Fruit fly (Drosophila melanogaster) whole organism, wandering third instar larva: Measurements from ENCODE around the gene Or22b.
A peak's percentile ranks its signal among the peaks of the same experiment; 100 is the strongest.

Experiments
- Abd-B ChIP-seq: fragments of >200 bp; optimal IDR thresholded peaks from 2 replicates; lab custom pipeline; 2017; ENCODE audit warnings: missing biosample characterization, missing genetic modification characterization
- CG32264 ChIP-seq: fragments of 200-800 bp; sonication (Bioruptor generic); optimal IDR thresholded peaks from 2 replicates; lab custom pipeline; 2016; ENCODE audit warnings: missing biosample characterization, missing genetic modification characterization
- CG9705 ChIP-seq: fragments of 200-800 bp; sonication (Bioruptor generic); optimal IDR thresholded peaks from 2 replicates; lab custom pipeline; 2018; ENCODE audit warnings: missing biosample characterization, mild to moderate bottlenecking, missing genetic modification characterization
- CrebA ChIP-seq: fragments of 200-800 bp; sonication (Bioruptor generic); optimal IDR thresholded peaks from 2 replicates; lab custom pipeline; 2016; ENCODE audit warnings: missing biosample characterization, mild to moderate bottlenecking, missing genetic modification characterization, borderline replicate concordance
- Dfd ChIP-seq: fragments of >200 bp; optimal IDR thresholded peaks from 2 replicates; lab custom pipeline; 2017; ENCODE audit warnings: missing biosample characterization, missing genetic modification characterization
- Dif ChIP-seq: fragments of 200-275, 200-300 bp; sonication (Bioruptor generic); optimal IDR thresholded peaks from 2 replicates; lab custom pipeline; 2018; ENCODE audit warnings: missing biosample characterization, missing genetic modification characterization; ENCODE audit not compliant: partially characterized antibody
- GATAd ChIP-seq: sonication (Bioruptor generic); optimal IDR thresholded peaks from 2 replicates; lab custom pipeline; 2016; ENCODE audit warnings: missing biosample characterization, missing genetic modification characterization
- HLH106 ChIP-seq: fragments of 200-800 bp; optimal IDR thresholded peaks from 3 replicates; lab custom pipeline; 2019; ENCODE audit warnings: missing biosample characterization, mild to moderate bottlenecking, missing genetic modification characterization, moderate library complexity
- Hnf4 ChIP-seq: fragments of 200-800 bp; sonication (Bioruptor generic); optimal IDR thresholded peaks from 2 replicates; lab custom pipeline; 2016; ENCODE audit warnings: missing biosample characterization, mild to moderate bottlenecking, missing genetic modification characterization
- Hr83 ChIP-seq: fragments of 200-300 bp; sonication (Bioruptor generic); optimal IDR thresholded peaks from 2 replicates; lab custom pipeline; 2016; ENCODE audit warnings: missing biosample characterization, mild to moderate bottlenecking, missing genetic modification characterization, moderate library complexity; ENCODE audit not compliant: poor library complexity, severe bottlenecking
- Jra ChIP-seq: sonication (Bioruptor generic); optimal IDR thresholded peaks from 2 replicates; lab custom pipeline; 2016; ENCODE audit warnings: missing biosample characterization, missing genetic modification characterization
- Myc ChIP-seq: fragments of >200 bp; optimal IDR thresholded peaks from 2 replicates; lab custom pipeline; 2017
- OdsH ChIP-seq: fragments of 200-800 bp; sonication (Bioruptor generic); optimal IDR thresholded peaks from 2 replicates; lab custom pipeline; 2016; ENCODE audit warnings: missing biosample characterization, mild to moderate bottlenecking, missing genetic modification characterization
- Rel ChIP-seq, 2 experiments: fragments of 200-800 bp; sonication (Bioruptor generic) in 1 of 2; optimal IDR thresholded peaks; 2 replicates in 1 of 2; 3 replicates in 1 of 2; lab custom pipeline; 2016 to 2019; ENCODE audit warnings: mild to moderate bottlenecking in 2 of 2, missing biosample characterization in 2 of 2, missing genetic modification characterization in 2 of 2, moderate library complexity in 1 of 2
- Sp1 ChIP-seq: fragments of 200-800 bp; sonication (Bioruptor generic); optimal IDR thresholded peaks from 3 replicates; lab custom pipeline; 2019; ENCODE audit warnings: missing biosample characterization, mild to moderate bottlenecking, missing genetic modification characterization, moderate library complexity
- br ChIP-seq: fragments of 200-800 bp; sonication (Bioruptor generic); optimal IDR thresholded peaks from 2 replicates; lab custom pipeline; 2016; ENCODE audit warnings: missing biosample characterization, missing genetic modification characterization
- brk ChIP-seq: fragments of 200-800 bp; sonication (Bioruptor generic); optimal IDR thresholded peaks from 2 replicates; lab custom pipeline; 2016; ENCODE audit warnings: missing biosample characterization, mild to moderate bottlenecking, missing genetic modification characterization
- dl ChIP-seq, 2 experiments: fragments of 175-275, 200-275 bp in 1 of 2; fragments of 200-275 bp in 1 of 2; sonication (Bioruptor generic); optimal IDR thresholded peaks; lab custom pipeline; 2018; ENCODE audit warnings: mild to moderate bottlenecking in 2 of 2, missing biosample characterization in 2 of 2, missing genetic modification characterization in 2 of 2, moderate library complexity in 2 of 2; ENCODE audit not compliant: partially characterized antibody in 2 of 2, insufficient read depth in 1 of 2
- dmrt93B ChIP-seq: fragments of 200-800 bp; sonication (Bioruptor generic); optimal IDR thresholded peaks from 2 replicates; lab custom pipeline; 2018; ENCODE audit warnings: missing biosample characterization, mild to moderate bottlenecking, missing genetic modification characterization
- dsf ChIP-seq: sonication (Bioruptor generic); optimal IDR thresholded peaks from 2 replicates; lab custom pipeline; 2016; ENCODE audit warnings: missing biosample characterization, missing genetic modification characterization, borderline replicate concordance
- ey ChIP-seq: fragments of 200-800 bp; sonication (Bioruptor generic); optimal IDR thresholded peaks from 2 replicates; lab custom pipeline; 2016; ENCODE audit warnings: missing biosample characterization, missing genetic modification characterization
- foxo ChIP-seq, 2 experiments: fragments of 200-800 bp; sonication (Bioruptor generic); optimal IDR thresholded peaks; 2 replicates in 1 of 2; 3 replicates in 1 of 2; lab custom pipeline; 2016 to 2017; ENCODE audit warnings: missing biosample characterization in 2 of 2, missing genetic modification characterization in 2 of 2
- fru ChIP-seq: fragments of 200-800 bp; sonication (Bioruptor generic); optimal IDR thresholded peaks from 3 replicates; lab custom pipeline; 2016; ENCODE audit warnings: missing biosample characterization, mild to moderate bottlenecking, missing genetic modification characterization
- h ChIP-seq: fragments of 200-800 bp; sonication (Bioruptor generic); optimal IDR thresholded peaks from 3 replicates; lab custom pipeline; 2016; ENCODE audit warnings: missing biosample characterization, mild to moderate bottlenecking, missing genetic modification characterization
- jim ChIP-seq: fragments of 175-275, 200-325 bp; sonication (Bioruptor generic); optimal IDR thresholded peaks from 2 replicates; lab custom pipeline; 2016; ENCODE audit warnings: missing biosample characterization, mild to moderate bottlenecking, missing genetic modification characterization
- pan ChIP-seq: fragments of >200 bp; optimal IDR thresholded peaks from 2 replicates; lab custom pipeline; 2017
- psq ChIP-seq: fragments of 200-800 bp; sonication (Bioruptor generic); optimal IDR thresholded peaks from 3 replicates; lab custom pipeline; 2017; ENCODE audit warnings: missing biosample characterization, mild to moderate bottlenecking, missing genetic modification characterization, moderate library complexity
- rgr ChIP-seq: fragments of 200-800 bp; sonication (Bioruptor generic); optimal IDR thresholded peaks from 3 replicates; lab custom pipeline; 2016; ENCODE audit warnings: missing biosample characterization, mild to moderate bottlenecking, missing genetic modification characterization
- sage ChIP-seq: fragments of 200-800 bp; sonication (Bioruptor generic); optimal IDR thresholded peaks from 2 replicates; lab custom pipeline; 2016; ENCODE audit warnings: missing biosample characterization, mild to moderate bottlenecking, missing genetic modification characterization
- sv ChIP-seq: fragments of 200-800 bp; sonication (Bioruptor generic); optimal IDR thresholded peaks from 3 replicates; lab custom pipeline; 2016; ENCODE audit warnings: missing biosample characterization, missing genetic modification characterization
- usp ChIP-seq: fragments of >200 bp; optimal IDR thresholded peaks from 2 replicates; lab custom pipeline; 2017; ENCODE audit warnings: missing biosample characterization, missing genetic modification characterization
- woc ChIP-seq: sonication (Bioruptor generic); optimal IDR thresholded peaks from 2 replicates; lab custom pipeline; 2016; ENCODE audit warnings: missing biosample characterization, mild to moderate bottlenecking, missing genetic modification characterization

The Or22b gene

DNA sequence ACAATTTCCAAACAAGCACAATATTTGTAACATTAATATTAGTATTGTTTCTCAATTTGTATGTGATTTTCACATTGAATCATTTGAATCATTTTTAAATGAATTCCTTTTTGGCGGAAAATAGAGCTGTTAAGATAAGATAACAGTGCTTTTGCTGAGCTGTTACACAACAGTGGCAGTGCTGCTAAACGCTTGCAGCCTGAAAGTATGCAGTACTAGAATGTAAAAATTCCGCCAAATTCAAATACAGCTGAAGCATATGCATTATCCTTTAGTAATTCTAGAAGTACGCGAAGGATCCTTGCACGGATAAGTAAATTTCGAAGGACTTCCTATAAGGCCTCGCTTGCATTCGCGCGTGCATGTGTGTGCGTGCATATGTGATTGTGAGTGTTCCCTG, 18.2 kb upstream of the Or22b start:
- TF ChIP-seq Myc = peak; percentile 28
- no peak for TF ChIP-seq dl (GFP tag; optimal IDR thresholded peaks at IDR 0.05; lab: Kevin White, UChicago; ENCODE audit: insufficient read depth in 1 of 2, partially characterized antibody in 2 of 2)
- TF ChIP-seq, all 38 proteins: peak for 1

DNA sequence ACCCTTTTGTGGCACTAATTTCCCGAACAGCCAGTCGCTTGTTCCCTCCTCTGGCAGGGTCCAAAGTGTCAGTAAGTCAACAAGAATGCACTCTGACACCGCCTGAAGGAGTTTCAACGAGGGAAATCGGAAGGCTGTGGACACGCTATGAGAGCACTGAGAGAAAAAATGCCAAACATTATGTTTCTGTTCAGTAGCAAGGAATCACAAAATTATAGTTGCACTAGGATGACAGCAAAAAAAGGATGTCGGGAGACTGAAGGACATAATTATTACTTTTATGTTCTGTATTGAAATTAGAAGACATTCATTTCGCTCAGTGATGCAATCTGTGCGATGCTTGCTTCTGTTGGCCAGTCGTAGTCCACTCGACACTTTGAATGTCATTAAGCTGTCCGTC, 12.7 kb upstream of the Or22b start:
- no peak for TF ChIP-seq Sp1 (GFP tag; lab: Kevin White, UChicago)
- TF ChIP-seq dsf (GFP tag; lab: Kevin White, UChicago) = no peak

DNA sequence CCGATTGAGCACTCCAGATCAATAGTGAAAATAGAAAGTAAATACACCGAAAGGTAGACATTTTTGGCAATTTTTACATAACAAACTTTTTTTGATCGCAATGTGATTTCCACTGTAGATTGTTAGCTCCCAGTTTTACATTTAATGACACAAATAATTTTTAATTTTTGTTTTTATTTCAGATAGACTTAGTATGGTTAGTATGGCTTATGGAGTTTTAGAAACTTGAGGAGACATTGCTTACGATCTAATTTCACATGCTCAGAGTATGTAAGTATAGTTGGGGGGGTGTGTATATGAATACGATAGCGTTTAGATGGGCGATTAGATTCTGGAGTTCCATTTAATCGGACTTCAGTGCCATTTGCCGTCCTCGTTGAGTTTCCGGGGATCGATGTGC, 5.1 kb upstream of the Or22b start, which contains the start of gene CG18132:
Gene CG18132, minus strand, starts transcription at position 101 of the 400 bp plus-strand sequence.
- TF ChIP-seq Hr83 (GFP tag; lab: Kevin White, UChicago) = no peak
- no peak for TF ChIP-seq psq (GFP tag; lab: Kevin White, UChicago)
- TF ChIP-seq sage (GFP tag; lab: Kevin White, UChicago) = no peak
- no peak for TF ChIP-seq Jra (GFP tag; lab: Kevin White, UChicago)
- TF ChIP-seq fru (GFP tag; lab: Kevin White, UChicago) = no peak
- TF ChIP-seq h = no peak
- TF ChIP-seq Dif (GFP tag; lab: Kevin White, UChicago) = no peak
- TF ChIP-seq OdsH (GFP tag; lab: Kevin White, UChicago) = no peak
- no peak for TF ChIP-seq CG9705 (GFP tag; lab: Kevin White, UChicago)
- TF ChIP-seq dl (GFP tag; optimal IDR thresholded peaks at IDR 0.05; lab: Kevin White, UChicago; ENCODE audit: insufficient read depth in 1 of 2, partially characterized antibody in 2 of 2) = no peak
- TF ChIP-seq, all 38 proteins: peak for 0

DNA sequence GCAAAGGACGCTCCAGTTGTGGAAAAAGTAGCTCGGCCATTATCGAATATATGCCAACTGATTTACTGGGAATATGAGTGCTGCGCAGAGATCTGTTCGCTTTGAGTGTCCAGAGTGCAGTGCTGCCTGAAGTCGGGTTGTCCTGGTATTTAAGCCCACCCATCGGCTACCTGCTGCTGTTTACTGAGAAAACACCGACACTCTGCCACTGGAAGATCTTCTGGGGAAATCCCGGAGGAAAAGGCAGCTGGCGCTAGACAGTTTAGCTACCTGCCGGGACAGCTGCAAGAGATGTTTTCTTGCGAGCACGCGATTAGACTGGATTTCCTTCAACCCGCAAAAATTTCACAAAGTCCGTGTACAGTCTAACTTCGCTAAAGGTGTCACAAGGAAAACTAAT, 4.5 kb upstream of the Or22b start, which contains the start of gene halo:
Gene halo, minus strand, starts transcription at position 127 of the 400 bp plus-strand sequence.
- TF ChIP-seq GATAd (no peak), jim (GFP tag; lab: Kevin White, UChicago) (no peak), sv (GFP tag; lab: Kevin White, UChicago) (no peak), Abd-B (no peak), OdsH (GFP tag; lab: Kevin White, UChicago) (no peak), Hnf4 (no peak), Sp1 (GFP tag; lab: Kevin White, UChicago) (no peak), psq (GFP tag; lab: Kevin White, UChicago) (no peak), foxo (GFP tag; optimal IDR thresholded peaks at IDR 0.05; lab: Kevin White, UChicago) (no peak), ey (GFP tag; lab: Kevin White, UChicago) (no peak), CrebA (GFP tag; lab: Kevin White, UChicago) (no peak), dmrt93B (GFP tag; lab: Kevin White, UChicago) (no peak), br (no peak), CG32264 (GFP tag; lab: Kevin White, UChicago) (no peak), woc (GFP tag; lab: Kevin White, UChicago) (no peak), dsf (GFP tag; lab: Kevin White, UChicago) (no peak), CG9705 (GFP tag; lab: Kevin White, UChicago) (no peak), Dfd (GFP tag; lab: Kevin White, UChicago) (no peak), Hr83 (GFP tag; lab: Kevin White, UChicago) (no peak), fru (GFP tag; lab: Kevin White, UChicago) (no peak)

DNA sequence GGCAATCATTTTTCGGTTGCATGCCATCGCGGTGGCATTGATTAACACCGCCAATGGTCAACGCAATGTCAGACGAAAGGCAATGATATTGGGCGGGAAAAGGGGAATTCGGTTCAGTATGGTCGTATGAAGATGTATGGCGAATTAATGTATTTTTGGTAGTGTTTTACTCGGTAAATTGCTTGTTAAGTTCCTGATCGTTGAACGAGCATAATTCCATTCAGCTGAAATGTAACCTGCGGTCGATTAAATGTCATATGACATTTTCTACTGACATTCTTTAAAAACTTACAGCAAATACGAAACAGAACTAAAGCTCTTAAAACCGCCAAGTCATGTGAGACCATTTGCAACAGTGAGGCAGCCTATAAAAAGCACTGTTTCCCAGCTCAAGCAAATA, 2.3 kb upstream of the Or22b start, which contains the start of gene Or22a:
Gene Or22a, plus strand, starts transcription at position 301 of the 400 bp plus-strand sequence.
- no peak for TF ChIP-seq fru (GFP tag; lab: Kevin White, UChicago)
- no peak for TF ChIP-seq jim (GFP tag; lab: Kevin White, UChicago)
- no peak for TF ChIP-seq brk
- TF ChIP-seq CG32264 (GFP tag; lab: Kevin White, UChicago) = no peak
- no peak for TF ChIP-seq Jra (GFP tag; lab: Kevin White, UChicago)
- TF ChIP-seq Rel (GFP tag; optimal IDR thresholded peaks at IDR 0.05; lab: Kevin White, UChicago) = no peak
- TF ChIP-seq Rel (tag; optimal IDR thresholded peaks at IDR 0.05; lab: Kevin White, UChicago) = no peak
- no peak for TF ChIP-seq OdsH (GFP tag; lab: Kevin White, UChicago)
- no peak for TF ChIP-seq foxo (GFP tag; optimal IDR thresholded peaks at IDR 0.05; lab: Kevin White, UChicago)
- TF ChIP-seq pan (lab: Kevin White, UChicago) = no peak
- TF ChIP-seq br = no peak
- TF ChIP-seq sv (GFP tag; lab: Kevin White, UChicago) = no peak
- no peak for TF ChIP-seq CrebA (GFP tag; lab: Kevin White, UChicago)
- TF ChIP-seq dl (GFP tag; optimal IDR thresholded peaks at IDR 0.05; lab: Kevin White, UChicago; ENCODE audit: insufficient read depth in 1 of 2, partially characterized antibody in 2 of 2) = no peak
- no peak for TF ChIP-seq HLH106 (tag; lab: Kevin White, UChicago)
- no peak for TF ChIP-seq rgr (GFP tag; lab: Kevin White, UChicago)
- TF ChIP-seq usp (GFP tag; lab: Kevin White, UChicago) = no peak
